Fruit fly (Drosophila melanogaster) whole organism, prepupa: ENCODE data around the gene CG9147.

ENCODE experiments used
- CG10631 ChIP-seq: fragments of 200-800 bp; sonication (Bioruptor generic); optimal IDR thresholded peaks from 2 replicates; lab custom pipeline; 2016; ENCODE audit warnings: missing biosample characterization, missing genetic modification characterization
- CG34406 ChIP-seq: fragments of 200-800 bp; sonication (Bioruptor generic); optimal IDR thresholded peaks from 3 replicates; lab custom pipeline; 2016; ENCODE audit warnings: missing biosample characterization, missing genetic modification characterization
- Lpt ChIP-seq: fragments of 200-800 bp; sonication (Bioruptor generic); optimal IDR thresholded peaks from 3 replicates; lab custom pipeline; 2016; ENCODE audit warnings: missing biosample characterization, missing genetic modification characterization
- Met ChIP-seq: fragments of 200-800 bp; sonication (Bioruptor generic); optimal IDR thresholded peaks from 3 replicates; lab custom pipeline; 2016; ENCODE audit warnings: missing biosample characterization, missing genetic modification characterization
- achi ChIP-seq: fragments of 200-800 bp; sonication (Bioruptor generic); optimal IDR thresholded peaks from 3 replicates; lab custom pipeline; 2016; ENCODE audit warnings: missing biosample characterization, missing genetic modification characterization

- TF ChIP-seq achi, result peak; percentile 100
- TF ChIP-seq Lpt, result no peak
- TF ChIP-seq Met, result no peak
- peak; percentile 67 for TF ChIP-seq CG10631 (GFP tag; lab: Kevin White, UChicago)
- peak; percentile 69 for TF ChIP-seq CG34406 (GFP tag; lab: Kevin White, UChicago)
These were observed 3.3 kb upstream of the CG9147 start, which contains the start of the genes ND-51 and CG13994 for dm6 chr2L:6062382-6063082.
